Fruit fly (Drosophila melanogaster): ENCODE data around the gene Ccdc85.
A peak's percentile ranks its signal among the peaks of the same experiment; 100 is the strongest.

Gene Ccdc85

DNA sequence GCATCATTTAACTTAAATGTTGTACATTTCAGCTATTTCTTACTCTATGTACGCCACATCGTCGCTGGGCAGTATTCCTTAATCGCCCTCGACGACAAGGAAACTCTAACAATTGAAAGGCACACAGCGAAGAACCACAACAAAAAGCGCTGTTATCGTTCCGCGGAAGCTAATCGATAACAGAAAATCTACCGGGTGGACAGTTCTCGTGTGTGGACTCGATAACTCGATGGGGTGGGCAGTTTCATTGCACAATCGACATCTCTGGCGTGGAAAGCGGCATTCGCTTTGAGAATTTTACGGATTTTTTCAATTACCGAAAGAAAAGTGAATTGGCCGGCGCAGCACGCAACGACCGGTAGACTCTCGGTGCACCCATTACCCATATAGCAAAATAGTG, 23.9 kb downstream of the Ccdc85 start, which contains the start of the genes alpha4GT1 and Prp40 (continued):
- TF ChIP-seq gro (GFP tag; optimal IDR thresholded peaks at IDR 0.05) (no peak), BEAF-32 (GFP tag; optimal IDR thresholded peaks at IDR 0.05) (peak; percentile 64), seq (GFP tag; IDR thresholded peaks at IDR 0.05) (no peak), Dref (GFP tag; IDR thresholded peaks at IDR 0.05) (peak; percentile 99), Hr78 (GFP tag; optimal IDR thresholded peaks at IDR 0.05) (no peak), Ptx1 (GFP tag; IDR thresholded peaks at IDR 0.05) (no peak), abd-A (tag; optimal IDR thresholded peaks at IDR 0.05) (no peak), vvl (GFP tag; IDR thresholded peaks at IDR 0.05) (peak; percentile 21; the same call in 1 of the 2 replicates), Vsx1 (GFP tag; optimal IDR thresholded peaks at IDR 0.05) (no peak), Sry-β (GFP tag; optimal IDR thresholded peaks at IDR 0.05) (peak; percentile 90), CG31388 (GFP tag; optimal IDR thresholded peaks at IDR 0.05) (no peak), HLH4C (GFP tag; IDR thresholded peaks at IDR 0.05; ENCODE audit: partially characterized antibody) (peak; percentile 94), CG16813 (GFP tag; IDR thresholded peaks at IDR 0.05; ENCODE audit: partially characterized antibody) (peak; percentile 81), CG11560 (tag; IDR thresholded peaks at IDR 0.05) (peak; percentile 86), nerfin-2 (GFP tag; IDR thresholded peaks at IDR 0.05; ENCODE audit: partially characterized antibody) (peak; percentile 84), Med (GFP tag) (peak; percentile 39), CG17359 (tag; optimal IDR thresholded peaks at IDR 0.05) (no peak), CG4328 (GFP tag; optimal IDR thresholded peaks at IDR 0.05) (no peak), CG17912 (GFP tag; optimal IDR thresholded peaks at IDR 0.05) (no peak), Hand (GFP tag; optimal IDR thresholded peaks at IDR 0.05) (no peak), CG9797 (GFP tag; optimal IDR thresholded peaks at IDR 0.05) (peak; percentile 4), sug (tag; optimal IDR thresholded peaks at IDR 0.05) (no peak), CG16779 (GFP tag; IDR thresholded peaks at IDR 0.05) (no peak), CG12104 (GFP tag; optimal IDR thresholded peaks at IDR 0.05) (no peak), ATbp (GFP tag; optimal IDR thresholded peaks at IDR 0.05) (no peak), Fer1 (GFP tag; optimal IDR thresholded peaks at IDR 0.05) (no peak), tna (GFP tag; IDR thresholded peaks at IDR 0.05; ENCODE audit: partially characterized antibody) (peak; percentile 91), CG6791 (GFP tag; IDR thresholded peaks at IDR 0.05; ENCODE audit: partially characterized antibody) (peak; percentile 91), CG11695 (GFP tag; IDR thresholded peaks at IDR 0.05) (no peak), HmgZ (tag; optimal IDR thresholded peaks at IDR 0.05) (peak; percentile 49), CG13624 (GFP tag; optimal IDR thresholded peaks at IDR 0.05) (peak; percentile 17), sna (GFP tag; IDR thresholded peaks at IDR 0.05; ENCODE audit: partially characterized antibody) (peak; percentile 72), wek (GFP tag; optimal IDR thresholded peaks at IDR 0.05) (no peak), CG3995 (GFP tag; optimal IDR thresholded peaks at IDR 0.05) (peak; percentile 39), unc-4 (GFP tag; IDR thresholded peaks at IDR 0.05; ENCODE audit: partially characterized antibody) (peak; percentile 65), mld (GFP tag; IDR thresholded peaks at IDR 0.05; ENCODE audit: partially characterized antibody) (peak; percentile 80), CG2678 (tag; optimal IDR thresholded peaks at IDR 0.05) (no peak), Sry-δ (GFP tag; optimal IDR thresholded peaks at IDR 0.05) (peak; percentile 78), run (tag; optimal IDR thresholded peaks at IDR 0.05) (no peak), gcm2 (GFP tag; optimal IDR thresholded peaks at IDR 0.05) (no peak), Trl (optimal IDR thresholded peaks at IDR 0.05) (no peak), Trl (GFP tag; optimal IDR thresholded peaks at IDR 0.05) (no peak), Sin3A (optimal IDR thresholded peaks at IDR 0.05) (peak; percentile 45), CG17361 (GFP tag; IDR thresholded peaks at IDR 0.05) (no peak), ara (GFP tag; IDR thresholded peaks at IDR 0.05) (no peak), gt (GFP tag; IDR thresholded peaks at IDR 0.05) (no peak), nmo (GFP tag; optimal IDR thresholded peaks at IDR 0.05) (peak; percentile 5), bab2 (GFP tag; optimal IDR thresholded peaks at IDR 0.05) (no peak), CG12155 (GFP tag; optimal IDR thresholded peaks at IDR 0.05) (no peak), pb (GFP tag; optimal IDR thresholded peaks at IDR 0.05) (no peak), Ets97D (GFP tag; optimal IDR thresholded peaks at IDR 0.05) (peak; percentile 42)

Measured in whole organism, embryonic.